Worm (Caenorhabditis elegans) whole organism, mixed stage, embryonic: ENCODE data around the gene Y49F6C.2.

Source experiments
- M03D4.4 ChIP-seq: sonication (generic microtip); optimal IDR thresholded peaks from 2 replicates; lab custom pipeline; 2017; ENCODE audit warnings: mild to moderate bottlenecking, missing genetic modification characterization, missing compliant biosample characterization
- bed-3 ChIP-seq: fragments of 200-800 bp; sonication (Bioruptor generic); optimal IDR thresholded peaks from 3 replicates; lab custom pipeline; 2018; ENCODE audit warnings: mild to moderate bottlenecking, missing genetic modification characterization, moderate library complexity, missing compliant biosample characterization
- ceh-39 ChIP-seq: fragments of 150-350 bp; optimal IDR thresholded peaks from 2 replicates; lab custom pipeline; 2014; ENCODE audit warnings: missing biosample characterization, missing genetic modification characterization
- ceh-43 ChIP-seq: fragments of 200-800 bp; sonication (Bioruptor generic); optimal IDR thresholded peaks from 2 replicates; lab custom pipeline; 2018; ENCODE audit warnings: mild to moderate bottlenecking, missing genetic modification characterization, moderate library complexity, missing compliant biosample characterization
- ceh-83 ChIP-seq: fragments of 200-800 bp; sonication (Bioruptor generic); optimal IDR thresholded peaks from 2 replicates; lab custom pipeline; 2018; ENCODE audit warnings: mild to moderate bottlenecking, missing genetic modification characterization, missing compliant biosample characterization
- ces-1 ChIP-seq: fragments of 150-350 bp; optimal IDR thresholded peaks from 2 replicates; lab custom pipeline; 2014; ENCODE audit warnings: missing biosample characterization, missing genetic modification reagents, missing genetic modification characterization
- cnd-1 ChIP-seq: fragments of 200-800 bp; sonication (Bioruptor generic); optimal IDR thresholded peaks from 2 replicates; lab custom pipeline; 2018; ENCODE audit warnings: mild to moderate bottlenecking, missing genetic modification characterization, missing compliant biosample characterization
- drap-1 ChIP-seq: fragments of 200-800 bp; sonication (Bioruptor generic); optimal IDR thresholded peaks from 3 replicates; lab custom pipeline; 2018; ENCODE audit warnings: mild to moderate bottlenecking, missing genetic modification characterization, missing compliant biosample characterization
- elt-1 ChIP-seq: sonication (generic microtip); optimal IDR thresholded peaks from 2 replicates; lab custom pipeline; 2017; ENCODE audit warnings: missing genetic modification characterization, mild to moderate bottlenecking, missing compliant biosample characterization, antibody characterized with exemption, moderate library complexity, borderline replicate concordance; ENCODE audit not compliant: insufficient read depth
- elt-3 ChIP-seq: fragments of 150-350 bp; optimal IDR thresholded peaks from 2 replicates; lab custom pipeline; 2014; ENCODE audit warnings: missing biosample characterization, missing genetic modification characterization
- hlh-1 ChIP-seq: fragments of 150-350 bp; optimal IDR thresholded peaks from 2 replicates; lab custom pipeline; 2014; ENCODE audit warnings: missing biosample characterization, missing genetic modification reagents, missing genetic modification characterization
- lin-32 ChIP-seq: fragments of 200-800 bp; sonication (Bioruptor generic); optimal IDR thresholded peaks from 2 replicates; lab custom pipeline; 2018; ENCODE audit warnings: mild to moderate bottlenecking, missing genetic modification characterization, missing compliant biosample characterization
- lsy-2 ChIP-seq: fragments of 150-350 bp; optimal IDR thresholded peaks from 2 replicates; lab custom pipeline; 2014; ENCODE audit warnings: missing biosample characterization, missing genetic modification characterization
- mab-5 ChIP-seq: fragments of 150-350 bp; optimal IDR thresholded peaks from 2 replicates; lab custom pipeline; 2014; ENCODE audit warnings: missing biosample characterization, missing genetic modification characterization
- mep-1 ChIP-seq: fragments of 150-350 bp; optimal IDR thresholded peaks from 2 replicates; lab custom pipeline; 2017; ENCODE audit warnings: missing biosample characterization, missing genetic modification reagents, missing genetic modification characterization, inconsistent platforms
- mls-2 ChIP-seq: sonication (generic microtip); optimal IDR thresholded peaks from 2 replicates; lab custom pipeline; 2016; ENCODE audit warnings: mild to moderate bottlenecking, missing genetic modification characterization, moderate library complexity, missing compliant biosample characterization
- nhr-12 ChIP-seq: fragments of 150-350 bp; optimal IDR thresholded peaks from 2 replicates; lab custom pipeline; 2014; ENCODE audit warnings: missing biosample characterization, missing genetic modification characterization
- nhr-2 ChIP-seq: fragments of 150-350 bp; optimal IDR thresholded peaks from 2 replicates; lab custom pipeline; 2014; ENCODE audit warnings: missing biosample characterization, missing genetic modification characterization
- nhr-237 ChIP-seq: fragments of 150-350 bp; optimal IDR thresholded peaks from 2 replicates; lab custom pipeline; 2014; ENCODE audit warnings: missing biosample characterization, missing genetic modification characterization
- nhr-28 ChIP-seq: fragments of 150-350 bp; optimal IDR thresholded peaks from 2 replicates; lab custom pipeline; 2014; ENCODE audit warnings: missing biosample characterization, missing genetic modification characterization
- nhr-76 ChIP-seq: sonication (generic microtip); optimal IDR thresholded peaks from 2 replicates; lab custom pipeline; 2017; ENCODE audit warnings: missing biosample characterization, missing genetic modification characterization
- sem-2 ChIP-seq: fragments of 200-800 bp; sonication (Bioruptor generic); optimal IDR thresholded peaks from 2 replicates; lab custom pipeline; 2018; ENCODE audit warnings: mild to moderate bottlenecking, missing genetic modification characterization, missing compliant biosample characterization
- snpc-4 ChIP-seq: fragments of 150-350 bp; optimal IDR thresholded peaks from 2 replicates; lab custom pipeline; 2014; ENCODE audit warnings: missing biosample characterization, missing genetic modification characterization
- sptf-1 ChIP-seq: sonication (generic microtip); optimal IDR thresholded peaks from 2 replicates; lab custom pipeline; 2017; ENCODE audit warnings: mild to moderate bottlenecking, missing genetic modification characterization, moderate library complexity, missing compliant biosample characterization
- tbx-8 ChIP-seq: fragments of 200-800 bp; sonication (Bioruptor generic); optimal IDR thresholded peaks from 2 replicates; lab custom pipeline; 2018; ENCODE audit warnings: mild to moderate bottlenecking, missing genetic modification characterization, moderate library complexity, missing compliant biosample characterization
- unc-39 ChIP-seq: fragments of 150-350 bp; optimal IDR thresholded peaks from 2 replicates; lab custom pipeline; 2014; ENCODE audit warnings: missing biosample characterization, missing genetic modification characterization
- unc-62 ChIP-seq: fragments of 150-350 bp; optimal IDR thresholded peaks from 2 replicates; lab custom pipeline; 2014; ENCODE audit warnings: missing biosample characterization, missing genetic modification reagents, missing genetic modification characterization
- zip-8 ChIP-seq: fragments of 150-350 bp; optimal IDR thresholded peaks from 2 replicates; lab custom pipeline; 2014; ENCODE audit warnings: missing biosample characterization, missing genetic modification characterization
- ztf-11 ChIP-seq: fragments of 150-350 bp; optimal IDR thresholded peaks from 2 replicates; lab custom pipeline; 2014; ENCODE audit warnings: missing biosample characterization, missing genetic modification characterization

The Y49F6C.2 gene

DNA sequence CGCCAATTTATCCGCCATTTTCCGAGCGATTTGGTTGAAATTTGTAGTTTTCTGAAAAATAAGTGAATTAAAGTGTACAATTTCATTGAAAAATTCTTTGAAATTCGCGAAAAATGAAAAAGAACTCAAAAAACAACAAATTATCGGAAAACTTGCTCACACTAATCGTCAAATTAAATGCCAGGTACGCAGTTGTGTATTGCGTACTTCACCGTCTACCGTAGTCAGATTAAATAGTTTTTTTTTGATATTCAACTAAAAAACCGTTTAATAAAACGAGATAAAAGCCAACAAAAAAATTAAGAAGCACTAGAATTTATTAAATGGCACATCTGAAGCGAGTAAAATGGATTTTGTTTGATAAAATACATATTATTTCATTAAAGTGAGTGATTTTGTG is 33.5 kb upstream of the Y49F6C.2 start, which contains the start of gene bath-28:
Gene bath-28, minus strand, starts transcription at position 51 of the 400 bp plus-strand sequence.
- no peak for TF ChIP-seq ceh-43 (GFP tag; lab: Kevin White, UChicago)
- no peak for TF ChIP-seq nhr-2 (tag; lab: Kevin White, UChicago)
- no peak for TF ChIP-seq unc-62 (GFP tag; lab: Kevin White, UChicago)
- no peak for TF ChIP-seq nhr-12
- no peak for TF ChIP-seq ztf-11 (tag; lab: Kevin White, UChicago)
- no peak for TF ChIP-seq zip-8 (tag; lab: Kevin White, UChicago)
- no peak for TF ChIP-seq bed-3 (GFP tag; lab: Kevin White, UChicago)

ce11 chrII:3346328-3346780 is 32.0 kb upstream of the Y49F6C.2 start, which contains the start of gene bath-30:
TSS of gene bath-30 (minus strand) at chrII:3346378.
- TF ChIP-seq sptf-1 (tag; lab: Kevin White, UChicago) (no peak), sem-2 (GFP tag; lab: Kevin White, UChicago) (no peak), cnd-1 (no peak), drap-1 (GFP tag; lab: Kevin White, UChicago) (no peak), bed-3 (GFP tag; lab: Kevin White, UChicago) (no peak), unc-39 (tag; lab: Kevin White, UChicago) (no peak)

DNA sequence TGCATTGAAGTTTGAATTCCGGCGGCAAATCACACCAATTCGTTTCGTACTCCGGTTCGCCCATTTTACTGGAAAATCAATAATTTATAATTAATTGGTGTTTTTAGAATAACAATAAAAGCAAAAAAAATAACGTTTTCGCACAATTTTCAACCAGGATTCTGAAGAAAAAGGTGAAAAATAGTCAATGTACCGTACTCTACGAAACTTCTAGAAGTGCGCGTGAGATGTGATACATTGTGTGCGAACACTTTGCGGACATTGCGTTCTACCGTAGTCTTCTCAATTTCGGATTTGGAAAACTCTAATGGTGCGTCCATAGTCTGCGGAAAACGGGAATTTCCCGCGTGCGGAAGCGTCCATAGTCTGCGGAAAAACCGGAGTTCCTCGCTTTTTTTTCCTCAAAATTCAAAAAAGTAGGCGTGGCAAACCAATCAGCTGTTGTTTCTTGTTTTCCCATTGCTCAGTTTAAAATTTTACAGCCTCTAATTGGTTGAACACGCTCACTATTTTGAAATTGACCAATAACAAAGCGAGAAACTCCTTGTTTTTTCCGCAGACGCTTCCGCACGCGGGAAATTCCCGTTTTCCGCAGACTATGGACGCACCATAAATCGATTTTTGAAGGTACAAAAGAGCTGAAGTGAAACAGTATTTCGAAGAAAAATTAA is 30.3 kb upstream of the Y49F6C.2 start, which contains the start of the genes F14D2.14 and bath-29:
Gene F14D2.14, minus strand, starts transcription at position 51 of the 671 bp plus-strand sequence.
Gene bath-29, plus strand, starts transcription at position 621 of the 671 bp plus-strand sequence.
- no peak for TF ChIP-seq ztf-11 (tag; lab: Kevin White, UChicago)
- no peak for TF ChIP-seq lsy-2
- TF ChIP-seq elt-1 (tag; lab: Kevin White, UChicago): no peak
- TF ChIP-seq ceh-43 (GFP tag; lab: Kevin White, UChicago): no peak
- no peak for TF ChIP-seq nhr-237 (tag; lab: Kevin White, UChicago)
- no peak for TF ChIP-seq hlh-1
- no peak for TF ChIP-seq ceh-83 (GFP tag; lab: Kevin White, UChicago)
- no peak for TF ChIP-seq snpc-4 (tag; lab: Kevin White, UChicago)

ce11 chrII:3349820-3350291 is 28.5 kb upstream of the Y49F6C.2 start, which contains the start of gene F14D2.8:
TSS of gene F14D2.8 (minus strand) at chrII:3349870.
- TF ChIP-seq mls-2 (tag; lab: Kevin White, UChicago) (no peak), zip-8 (tag; lab: Kevin White, UChicago) (no peak), mep-1 (tag; lab: Kevin White, UChicago) (no peak)

- TF ChIP-seq nhr-237 (tag; lab: Kevin White, UChicago) (no peak), elt-1 (tag; lab: Kevin White, UChicago) (no peak), mab-5 (tag; lab: Kevin White, UChicago) (no peak), lsy-2 (no peak), elt-3 (tag; lab: Kevin White, UChicago) (no peak)
Measured at ce11 chrII:3358834-3359233, 19.5 kb upstream of the Y49F6C.2 start, which contains the start of the genes lido-14 and bath-27. TSS of gene lido-14 (plus strand) at chrII:3359134. TSS of gene bath-27 (plus strand) at chrII:3359139.

DNA sequence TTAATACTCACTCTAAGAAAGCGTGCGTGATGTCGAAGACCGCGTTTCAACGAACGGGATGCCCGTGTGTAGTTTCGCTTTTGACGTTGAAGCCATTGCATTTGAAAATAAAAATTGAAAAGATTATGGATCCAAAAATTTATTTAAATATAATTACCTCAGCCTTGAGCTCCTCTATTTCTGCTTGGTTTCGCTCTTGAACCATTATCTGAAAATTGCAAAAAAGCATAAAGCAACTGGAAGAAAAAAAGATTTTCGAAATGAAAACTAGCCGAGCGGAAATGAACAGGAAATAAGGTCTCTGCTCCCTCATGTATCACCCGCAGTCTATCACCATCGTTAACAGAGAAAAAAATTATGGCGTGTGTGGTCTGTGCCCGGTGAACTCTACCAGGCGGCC is 11.3 kb upstream of the Y49F6C.2 start, which contains the start of gene Y49F6C.6:
Gene Y49F6C.6, minus strand, starts transcription at position 101 of the 400 bp plus-strand sequence.
- TF ChIP-seq ztf-11 (tag; lab: Kevin White, UChicago): no peak
- TF ChIP-seq sptf-1 (tag; lab: Kevin White, UChicago): no peak
- TF ChIP-seq M03D4.4 (tag; lab: Kevin White, UChicago): no peak
- TF ChIP-seq tbx-8 (GFP tag; lab: Kevin White, UChicago): no peak
- no peak for TF ChIP-seq drap-1 (GFP tag; lab: Kevin White, UChicago)
- TF ChIP-seq nhr-2 (tag; lab: Kevin White, UChicago): no peak
- no peak for TF ChIP-seq nhr-12
- no peak for TF ChIP-seq nhr-237 (tag; lab: Kevin White, UChicago)
- TF ChIP-seq lsy-2: no peak
- TF ChIP-seq snpc-4 (tag; lab: Kevin White, UChicago): no peak
- TF ChIP-seq ceh-39 (tag; lab: Kevin White, UChicago): no peak
- no peak for TF ChIP-seq cnd-1
- no peak for TF ChIP-seq bed-3 (GFP tag; lab: Kevin White, UChicago)
- TF ChIP-seq ces-1 (GFP tag; lab: Kevin White, UChicago): no peak
- TF ChIP-seq unc-62 (GFP tag; lab: Kevin White, UChicago): no peak
- no peak for TF ChIP-seq lin-32
- TF ChIP-seq mab-5 (tag; lab: Kevin White, UChicago): no peak
- TF ChIP-seq zip-8 (tag; lab: Kevin White, UChicago): no peak
- no peak for TF ChIP-seq nhr-28 (tag; lab: Kevin White, UChicago)
- TF ChIP-seq nhr-76: no peak
